Fruit fly (Drosophila melanogaster): ENCODE results near the gene CG10948.

Gene CG10948

DNA sequence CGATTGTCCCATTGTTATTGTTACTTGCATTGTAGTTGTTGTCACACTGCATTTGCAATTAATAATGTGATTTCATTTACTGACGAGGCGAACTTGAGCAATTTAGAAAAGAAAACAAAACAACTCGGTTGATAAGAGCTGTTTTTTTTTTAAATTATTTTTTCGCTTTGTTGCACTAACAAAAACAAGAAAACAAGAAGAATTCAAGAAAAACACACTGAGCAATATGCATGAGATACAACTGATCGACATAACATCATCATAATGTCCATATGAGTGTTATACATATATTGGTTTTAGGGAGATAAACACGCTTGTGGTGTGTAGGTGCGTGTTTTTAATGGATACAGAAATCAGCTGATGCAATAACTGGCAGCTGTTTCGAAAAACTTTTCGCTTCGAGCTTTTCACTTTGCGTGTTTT is 47.5 kb downstream of the CG10948 start (continued):
- TF ChIP-seq CG6276 (GFP tag; optimal IDR thresholded peaks at IDR 0.05) = peak; percentile 95
- TF ChIP-seq CG7368 (GFP tag; optimal IDR thresholded peaks at IDR 0.05) = no peak
- TF ChIP-seq CG6808 (GFP tag; optimal IDR thresholded peaks at IDR 0.05) = peak; percentile 32
- TF ChIP-seq salr (GFP tag; optimal IDR thresholded peaks at IDR 0.05) = peak in 1 of 2 experiments; percentile 35
- TF ChIP-seq ss (GFP tag; optimal IDR thresholded peaks at IDR 0.05) = no peak
- TF ChIP-seq OdsH (GFP tag; optimal IDR thresholded peaks at IDR 0.05) = peak; percentile 52
- TF ChIP-seq Lpt (GFP tag; optimal IDR thresholded peaks at IDR 0.05) = peak; percentile 78
- TF ChIP-seq CG8119 (GFP tag; IDR thresholded peaks at IDR 0.05) = peak; percentile 91
- TF ChIP-seq Hr38 (GFP tag; optimal IDR thresholded peaks at IDR 0.05) = no peak
- TF ChIP-seq CG32006 (GFP tag; optimal IDR thresholded peaks at IDR 0.05) = peak; percentile 84

DNA sequence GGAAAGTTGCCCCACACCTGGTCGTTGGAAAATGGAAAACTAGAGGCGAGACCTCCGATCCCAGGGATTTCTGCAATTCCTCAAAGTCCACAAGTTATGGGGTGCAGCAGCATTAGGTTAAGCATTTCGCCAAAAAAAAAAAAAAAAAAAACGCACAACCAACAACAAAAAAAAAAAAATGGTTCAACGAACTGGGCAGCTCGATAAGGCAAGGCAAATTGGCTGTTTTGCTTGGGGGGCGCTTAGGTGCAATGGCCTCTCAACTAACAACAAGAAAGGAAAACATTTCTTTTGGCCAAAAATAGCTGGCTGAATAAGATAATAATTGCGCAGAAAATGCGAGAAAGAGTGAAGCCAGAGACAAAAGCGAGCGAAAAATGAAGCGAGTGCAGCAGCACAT is 49.8 kb downstream of the CG10948 start:
- TF ChIP-seq Gug (GFP tag; IDR thresholded peaks at IDR 0.05) (no peak), Sox14 (GFP tag; optimal IDR thresholded peaks at IDR 0.05) (no peak), Ets21C (GFP tag; optimal IDR thresholded peaks at IDR 0.05) (no peak), Eip75B (GFP tag; optimal IDR thresholded peaks at IDR 0.05) (no peak), CG31627 (GFP tag; optimal IDR thresholded peaks at IDR 0.05) (no peak), Eip93F (GFP tag; optimal IDR thresholded peaks at IDR 0.05) (no peak), svp (GFP tag) (peak; percentile 7), OdsH (GFP tag; optimal IDR thresholded peaks at IDR 0.05) (no peak), Hr39 (GFP tag; optimal IDR thresholded peaks at IDR 0.05) (no peak), Lpt (GFP tag; optimal IDR thresholded peaks at IDR 0.05) (no peak), Sox102F (GFP tag; optimal IDR thresholded peaks at IDR 0.05) (no peak), topi (GFP tag; optimal IDR thresholded peaks at IDR 0.05) (no peak), eg (GFP tag; IDR thresholded peaks at IDR 0.05) (peak; percentile 44; the same call in 1 of the 3 replicates), Hr4 (GFP tag; optimal IDR thresholded peaks at IDR 0.05) (no peak), CG8632 (GFP tag; optimal IDR thresholded peaks at IDR 0.05) (no peak), CG3032 (tag; optimal IDR thresholded peaks at IDR 0.05) (no peak), achi (GFP tag; optimal IDR thresholded peaks at IDR 0.05) (no peak), Blimp-1 (GFP tag; optimal IDR thresholded peaks at IDR 0.05) (no peak), CG3919 (GFP tag; optimal IDR thresholded peaks at IDR 0.05) (no peak), CG8119 (GFP tag; IDR thresholded peaks at IDR 0.05) (peak; percentile 40; the same call in 1 of the 3 replicates), spab (GFP tag; optimal IDR thresholded peaks at IDR 0.05) (no peak), Sox15 (GFP tag; optimal IDR thresholded peaks at IDR 0.05) (no peak), Hr38 (GFP tag; optimal IDR thresholded peaks at IDR 0.05) (no peak), pdm3 (GFP tag; optimal IDR thresholded peaks at IDR 0.05) (no peak), CG6163 (GFP tag; IDR thresholded peaks at IDR 0.05) (no peak), CG9139 (GFP tag; optimal IDR thresholded peaks at IDR 0.05) (no peak), cyc (GFP tag; optimal IDR thresholded peaks at IDR 0.05) (no peak), CG6792 (GFP tag; optimal IDR thresholded peaks at IDR 0.05) (no peak), CG15336 (GFP tag; IDR thresholded peaks at IDR 0.05) (peak; percentile 30; the same call in 1 of the 2 replicates), CG8319 (GFP tag; optimal IDR thresholded peaks at IDR 0.05) (no peak), CG11294 (GFP tag; IDR thresholded peaks at IDR 0.05) (no peak), CG10669 (GFP tag; optimal IDR thresholded peaks at IDR 0.05) (no peak), CG32006 (GFP tag; optimal IDR thresholded peaks at IDR 0.05) (peak; percentile 19), CG1621 (tag; optimal IDR thresholded peaks at IDR 0.05) (no peak), vri (GFP tag; optimal IDR thresholded peaks at IDR 0.05) (no peak)
